Worm (Caenorhabditis elegans): Measurements from ENCODE around the gene sre-3.

DNA sequence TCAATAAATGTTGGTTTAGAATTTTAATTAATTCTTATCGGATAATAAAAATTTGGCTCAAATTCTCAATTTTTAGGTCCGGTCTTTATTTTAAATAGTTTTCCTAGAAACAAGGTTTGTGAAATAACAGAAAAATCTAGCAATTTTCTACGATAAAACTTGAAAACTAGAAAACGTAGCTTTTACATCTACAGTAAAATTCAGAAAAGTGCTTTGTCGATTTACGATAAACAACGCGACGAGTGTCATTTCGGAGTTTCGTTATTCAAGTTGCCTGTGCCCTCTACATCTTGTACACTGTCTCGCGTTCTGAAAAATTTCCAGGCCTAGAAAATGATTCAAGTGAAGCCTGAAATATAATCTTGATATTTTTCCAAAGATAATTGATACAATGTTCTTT is 28.8 kb upstream of the sre-3 start:
- no peak for TF ChIP-seq fkh-10 (GFP tag; optimal IDR thresholded peaks at IDR 0.05)
- no peak for TF ChIP-seq skn-1 (tag; optimal IDR thresholded peaks at IDR 0.05)

All from whole organism, L3 larva.